Worm (Caenorhabditis elegans) whole organism, L4/young adult: Measurements from ENCODE around the gene C29F9.9.

Experiments used
- W03F9.2 ChIP-seq: fragments of 150-350 bp; optimal IDR thresholded peaks from 2 replicates; lab custom pipeline; 2014; ENCODE audit warnings: missing biosample characterization, missing genetic modification characterization
- dao-5 ChIP-seq: sonication (generic microtip); optimal IDR thresholded peaks from 2 replicates; lab custom pipeline; 2016; ENCODE audit warnings: missing genotype, missing genetic modification characterization, moderate library complexity, missing compliant biosample characterization

ce11 chrIII:145078-145477, 46.4 kb upstream of the C29F9.9 start, which contains the start of the genes T17A3.12 and fbxb-83:
- TF ChIP-seq W03F9.2 (tag; lab: Kevin White, UChicago) (no peak), dao-5 (tag; lab: Kevin White, UChicago) (no peak)
